Worm (Caenorhabditis elegans): Measurements from ENCODE around the gene T27E7.9.

- TF ChIP-seq ama-1 (optimal IDR thresholded peaks at IDR 0.05) (no peak), ztf-11 (tag; optimal IDR thresholded peaks at IDR 0.05) (no peak)
Observed at ce11 chrIV:14547292-14547691, 1.9 kb downstream of the T27E7.9 start.
